Fruit fly (Drosophila melanogaster) whole organism: Measurements from ENCODE around the gene CG10469.

ENCODE experiments used
- CG8478 ChIP-seq: fragments of >200 bp; optimal IDR thresholded peaks from 2 replicates; lab custom pipeline; 2018; ENCODE audit warnings: inconsistent platforms
- pan ChIP-seq: fragments of >200 bp; optimal IDR thresholded peaks from 2 replicates; lab custom pipeline; 2017
- usp ChIP-seq: fragments of >200 bp; optimal IDR thresholded peaks from 2 replicates; lab custom pipeline; 2017; ENCODE audit warnings: missing biosample characterization, missing genetic modification characterization, mixed read lengths

DNA sequence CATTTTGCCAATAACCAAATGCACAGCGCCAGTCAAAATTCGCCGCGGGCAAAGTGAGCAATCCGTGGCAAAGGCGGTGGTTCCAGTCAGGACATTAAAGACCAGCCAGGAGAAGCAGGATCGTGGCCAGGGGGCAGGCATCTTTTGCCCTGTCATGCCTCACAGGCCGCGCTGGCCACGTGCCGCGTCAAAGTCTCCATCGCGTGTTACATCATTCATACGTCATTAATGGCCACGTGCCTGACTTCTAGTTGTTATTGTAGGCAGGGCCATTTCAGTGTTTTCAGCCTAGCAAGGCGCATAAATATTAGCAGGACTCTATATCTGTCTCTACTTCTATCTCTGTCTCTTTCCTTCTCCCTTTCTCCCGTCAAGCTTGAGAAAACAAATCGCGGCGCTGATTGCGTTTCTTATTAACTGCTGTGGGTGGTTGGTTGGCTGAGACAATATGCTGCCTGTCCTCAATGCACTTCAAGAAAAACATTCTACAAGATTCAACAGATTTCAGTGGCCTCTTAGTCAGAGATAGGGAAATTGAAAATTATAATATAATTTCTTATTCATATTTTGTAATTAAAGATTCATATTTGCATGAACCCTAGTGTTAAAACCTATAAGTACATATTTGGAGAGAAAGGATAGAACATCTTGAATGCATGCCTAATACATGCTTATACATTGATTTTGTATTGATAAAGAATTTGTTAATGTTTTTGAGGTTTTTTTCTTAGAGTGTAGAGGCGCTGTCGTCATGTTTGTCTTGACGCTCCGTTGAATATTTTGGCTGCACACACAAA is 15.3 kb upstream of the CG10469 start:
- TF ChIP-seq CG8478 (lab: Kevin White, UChicago): no peak
- no peak for TF ChIP-seq pan (lab: Kevin White, UChicago)
- TF ChIP-seq usp: no peak
